Worm (Caenorhabditis elegans): ENCODE results near the gene T23B12.11.

DNA sequence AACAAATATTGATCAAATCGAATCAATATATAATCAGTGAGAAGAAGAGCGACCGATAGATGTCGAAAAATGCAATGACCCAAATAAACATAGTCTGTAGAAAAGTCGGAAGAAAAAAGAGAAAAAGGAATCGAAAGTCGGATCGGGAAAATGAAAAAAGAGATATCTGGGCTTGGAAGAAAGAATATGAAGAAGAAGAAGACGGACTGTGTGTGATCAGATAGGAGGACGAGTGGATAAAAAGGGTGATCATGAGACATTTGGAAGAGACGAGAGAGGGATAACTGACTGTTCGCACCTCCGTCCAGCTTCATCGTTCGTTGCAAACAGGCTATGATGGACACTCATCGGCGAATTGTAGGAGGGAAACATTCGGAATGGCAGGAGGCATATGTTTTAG, 45.6 kb upstream of the T23B12.11 start:
- TF ChIP-seq gmeb-2 (tag; optimal IDR thresholded peaks at IDR 0.05), result no peak
- TF ChIP-seq ama-1 (optimal IDR thresholded peaks at IDR 0.05), result no peak
- TF ChIP-seq ceh-48 (tag; optimal IDR thresholded peaks at IDR 0.05), result no peak
- no peak for TF ChIP-seq pha-4 (tag; optimal IDR thresholded peaks at IDR 0.05)
- no peak for TF ChIP-seq pag-3 (tag; optimal IDR thresholded peaks at IDR 0.05; ENCODE audit: borderline replicate concordance)
- TF ChIP-seq fax-1 (tag; optimal IDR thresholded peaks at IDR 0.05), result no peak
- no peak for TF ChIP-seq tbx-2 (tag; optimal IDR thresholded peaks at IDR 0.05)
- TF ChIP-seq odd-2 (tag; optimal IDR thresholded peaks at IDR 0.05), result no peak
- TF ChIP-seq ceh-18 (tag; optimal IDR thresholded peaks at IDR 0.05), result no peak
- TF ChIP-seq elt-2 (tag; optimal IDR thresholded peaks at IDR 0.05), result no peak
- TF ChIP-seq Y22D7AL.16 (tag; optimal IDR thresholded peaks at IDR 0.05), result no peak
- no peak for TF ChIP-seq ceh-22 (tag; optimal IDR thresholded peaks at IDR 0.05)
- TF ChIP-seq unc-42 (tag; optimal IDR thresholded peaks at IDR 0.05), result no peak
